Worm (Caenorhabditis elegans) whole organism, L4 larva: ENCODE measurements around the gene ceh-23.

Experiments
- F44E2.7 ChIP-seq: fragments of 200-800 bp; sonication (Bioruptor generic); IDR thresholded peaks from 2 replicates; pipeline ENCODE4 v2.1.2; 2022; ENCODE audit warnings: missing genetic modification characterization, missing compliant biosample characterization
- ZK337.2 ChIP-seq: fragments of 200-800 bp; sonication (Bioruptor generic); IDR thresholded peaks from 2 replicates; pipeline ENCODE4 v1.3.6; 2022; ENCODE audit warnings: missing genetic modification reagents, missing genetic modification characterization, missing compliant biosample characterization
- ZK546.5 ChIP-seq, 2 experiments: sonication (generic microtip); optimal IDR thresholded peaks; 2 replicates each; lab custom pipeline; 2017; ENCODE audit warnings: missing biosample characterization in 2 of 2, missing genetic modification characterization in 2 of 2
- aly-2 ChIP-seq: sonication (generic microtip); optimal IDR thresholded peaks from 2 replicates; lab custom pipeline; 2018; ENCODE audit warnings: missing biosample characterization, missing genetic modification characterization
- ama-1 ChIP-seq: fragments of 150-350 bp; optimal IDR thresholded peaks from 2 replicates; lab custom pipeline; 2014; ENCODE audit warnings: inconsistent platforms, mixed read lengths
- arid-1 ChIP-seq: fragments of 200-800 bp; sonication (Bioruptor generic); conservative IDR thresholded peaks from 2 replicates; pipeline ENCODE4 v1.3.6; 2022; ENCODE audit warnings: missing genetic modification reagents, missing genetic modification characterization, missing compliant biosample characterization
- hlh-30 ChIP-seq: sonication (generic microtip); optimal IDR thresholded peaks from 2 replicates; lab custom pipeline; 2017; ENCODE audit warnings: antibody characterized with exemption, mild to moderate bottlenecking, missing genetic modification characterization, missing compliant biosample characterization; ENCODE audit not compliant: insufficient read depth
- nhr-237 ChIP-seq: sonication (generic microtip); optimal IDR thresholded peaks from 2 replicates; lab custom pipeline; 2017; ENCODE audit warnings: missing biosample characterization, missing genetic modification characterization
- pha-4 ChIP-seq, 2 experiments: fragments of 150-350 bp in 1 of 2; fragments of 200-800 bp in 1 of 2; sonication (Bioruptor generic) in 1 of 2; IDR thresholded peaks in 1 of 2; optimal IDR thresholded peaks in 1 of 2; 2 replicates each; pipeline versions ENCODE4 v1.3.6 to Lab custom; 2014 to 2022; ENCODE audit warnings: missing genetic modification characterization in 2 of 2, missing genetic modification reagents in 2 of 2, missing biosample characterization in 1 of 2, missing compliant biosample characterization in 1 of 2
- snpc-4 ChIP-seq: fragments of 150-350 bp; optimal IDR thresholded peaks from 2 replicates; lab custom pipeline; 2014; ENCODE audit warnings: missing biosample characterization, missing genetic modification characterization
- spr-1 ChIP-seq: sonication (generic microtip); optimal IDR thresholded peaks from 2 replicates; lab custom pipeline; 2016; ENCODE audit warnings: mild to moderate bottlenecking, missing genetic modification characterization, missing compliant biosample characterization
- unc-62 ChIP-seq, 3 experiments: fragments of 150-350 bp in 1 of 3; sonication (generic microtip); optimal IDR thresholded peaks in 2 of 3; peaks in 1 of 3; 1 replicate in 1 of 3; 2 replicates in 2 of 3; lab custom pipeline; 2014 to 2017; ENCODE audit warnings: missing biosample characterization in 3 of 3, missing genetic modification characterization in 3 of 3, missing genetic modification reagents in 3 of 3, missing genotype in 1 of 3
- zip-11 ChIP-seq: fragments of 200-800 bp; sonication (Bioruptor generic); IDR thresholded peaks from 2 replicates; pipeline ENCODE4 v1.3.6; 2022; ENCODE audit warnings: missing genetic modification characterization, missing compliant biosample characterization
- ztf-11 ChIP-seq: fragments of 150-350 bp; optimal IDR thresholded peaks from 2 replicates; lab custom pipeline; 2014; ENCODE audit warnings: missing biosample characterization, missing genetic modification characterization

DNA sequence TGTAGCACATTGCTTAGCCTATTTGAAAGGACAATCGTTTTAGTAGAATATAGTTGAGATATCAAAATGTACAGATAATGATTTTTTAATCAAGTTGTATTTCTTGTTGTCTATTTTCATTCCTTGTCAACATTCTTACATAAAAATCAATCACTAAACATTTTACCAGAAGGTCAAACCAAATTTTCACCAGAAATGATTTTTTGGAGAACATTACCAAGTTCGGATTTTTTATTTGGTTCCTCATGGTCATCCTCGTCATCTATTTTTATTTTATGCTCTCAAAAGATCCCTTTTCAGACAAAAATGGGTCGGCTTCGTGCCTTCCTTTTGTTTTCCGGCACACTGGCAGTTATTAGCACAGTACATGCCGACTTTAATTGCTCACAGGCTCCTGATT, 34.1 kb downstream of the ceh-23 start, which contains the start of gene tyr-1:
- TF ChIP-seq ama-1 (lab: Kevin White, UChicago), result no peak
- no peak for TF ChIP-seq pha-4 (GFP tag; IDR thresholded peaks at IDR 0.05; lab: Robert Waterston, UW)
- TF ChIP-seq pha-4 (tag; optimal IDR thresholded peaks at IDR 0.05; lab: Kevin White, UChicago), result no peak
- TF ChIP-seq unc-62 (GFP tag; optimal IDR thresholded peaks at IDR 0.05 in 1 of 2; lab: Kevin White, UChicago), result no peak
- TF ChIP-seq unc-62 (tag; optimal IDR thresholded peaks at IDR 0.05; lab: Kevin White, UChicago), result no peak
- TF ChIP-seq F44E2.7 (GFP tag; lab: Robert Waterston, UW), result no peak
- no peak for TF ChIP-seq spr-1 (tag; lab: Kevin White, UChicago)
- TF ChIP-seq ztf-11 (tag; lab: Kevin White, UChicago), result no peak
- TF ChIP-seq ZK337.2 (GFP tag; lab: Robert Waterston, UW), result no peak
- TF ChIP-seq snpc-4 (tag; lab: Kevin White, UChicago), result no peak
- TF ChIP-seq zip-11 (GFP tag; lab: Robert Waterston, UW), result no peak
- TF ChIP-seq arid-1 (GFP tag; lab: Robert Waterston, UW), result no peak
- no peak for TF ChIP-seq ZK546.5 (tag; optimal IDR thresholded peaks at IDR 0.05; lab: Kevin White, UChicago)
- no peak for TF ChIP-seq hlh-30
- no peak for TF ChIP-seq nhr-237
- TF ChIP-seq aly-2 (tag; lab: Kevin White, UChicago), result no peak
